Worm (Caenorhabditis elegans): ENCODE measurements around the gene C46C11.4.

DNA sequence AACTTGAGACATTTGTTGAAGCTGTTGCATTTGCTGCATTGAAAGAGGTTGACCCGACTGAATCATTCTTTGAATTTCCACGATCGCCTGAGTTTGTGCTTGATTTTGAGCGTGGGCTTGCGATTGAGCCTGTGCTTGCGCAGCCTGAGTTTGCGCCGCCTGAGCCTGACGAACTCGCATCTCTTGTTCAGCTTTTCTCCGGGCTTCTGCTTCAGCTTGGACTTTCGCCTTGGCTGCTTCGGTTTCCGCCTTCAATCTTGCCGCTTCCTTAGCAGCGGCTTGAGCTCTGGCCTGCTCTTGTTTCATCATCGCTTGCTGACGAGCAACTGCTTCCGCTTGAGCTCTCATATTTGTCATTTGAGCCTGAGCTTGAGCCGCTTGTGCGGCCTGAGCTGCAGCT, 49.6 kb downstream of the C46C11.4 start:
- TF ChIP-seq snpc-4 (tag; optimal IDR thresholded peaks at IDR 0.05) (no peak), zag-1 (tag; optimal IDR thresholded peaks at IDR 0.05) (no peak), unc-62 (GFP tag; optimal IDR thresholded peaks at IDR 0.05) (no peak), lsy-2 (tag; optimal IDR thresholded peaks at IDR 0.05) (no peak), elt-3 (tag; optimal IDR thresholded peaks at IDR 0.05) (no peak), nhr-129 (tag; optimal IDR thresholded peaks at IDR 0.05) (no peak), dmd-4 (tag; optimal IDR thresholded peaks at IDR 0.05) (no peak), skn-1 (tag; optimal IDR thresholded peaks at IDR 0.05) (no peak), lin-13 (GFP tag; optimal IDR thresholded peaks at IDR 0.05) (no peak), nhr-10 (tag; optimal IDR thresholded peaks at IDR 0.05) (no peak), lin-39 (tag; optimal IDR thresholded peaks at IDR 0.05) (no peak), ceh-82 (tag; optimal IDR thresholded peaks at IDR 0.05) (no peak), nhr-11 (tag; optimal IDR thresholded peaks at IDR 0.05) (no peak), nhr-25 (tag; optimal IDR thresholded peaks at IDR 0.05) (no peak)

Data from whole organism, L2 larva.